Worm (Caenorhabditis elegans) whole organism, L4 larva: ENCODE measurements around the gene ell-1.
A peak's percentile ranks its signal among the peaks of the same experiment; 100 is the strongest.

Experiments used
- F10B5.3 ChIP-seq: sonication (generic microtip); optimal IDR thresholded peaks from 2 replicates; lab custom pipeline; 2016; ENCODE audit warnings: mild to moderate bottlenecking, missing genetic modification characterization, missing compliant biosample characterization
- F26F4.8 ChIP-seq: fragments of 200-800 bp; sonication (Bioruptor generic); conservative IDR thresholded peaks from 2 replicates; pipeline ENCODE4 v1.3.6; 2022; ENCODE audit warnings: missing genetic modification characterization, missing compliant biosample characterization
- T20F7.1 ChIP-seq: fragments of 200-800 bp; sonication (Bioruptor generic); optimal IDR thresholded peaks from 2 replicates; lab custom pipeline; 2018; ENCODE audit warnings: mild to moderate bottlenecking, missing genetic modification characterization, missing compliant biosample characterization
- Y48G9A.11 ChIP-seq: fragments of 200-800 bp; sonication (Bioruptor generic); IDR thresholded peaks from 2 replicates; pipeline ENCODE4 v1.3.6; 2022; ENCODE audit warnings: missing genetic modification reagents, missing genetic modification characterization, missing compliant biosample characterization
- Y5F2A.4 ChIP-seq: fragments of 200-800 bp; sonication (Bioruptor generic); optimal IDR thresholded peaks from 2 replicates; lab custom pipeline; 2018; ENCODE audit warnings: mild to moderate bottlenecking, missing genetic modification characterization, missing compliant biosample characterization
- ZK337.2 ChIP-seq: fragments of 200-800 bp; sonication (Bioruptor generic); IDR thresholded peaks from 2 replicates; pipeline ENCODE4 v1.3.6; 2022; ENCODE audit warnings: missing genetic modification reagents, missing genetic modification characterization, missing compliant biosample characterization
- aha-1 ChIP-seq: fragments of 150-350 bp; peaks from one replicate; lab custom pipeline; 2014; ENCODE audit warnings: missing biosample characterization, missing genetic modification characterization
- dmd-6 ChIP-seq: fragments of 200-800 bp; sonication (Bioruptor generic); IDR thresholded peaks from 2 replicates; pipeline ENCODE4 v1.3.6; 2022; ENCODE audit warnings: missing genetic modification reagents, missing genetic modification characterization, missing compliant biosample characterization
- dve-1 ChIP-seq: sonication (generic microtip); optimal IDR thresholded peaks from 2 replicates; lab custom pipeline; 2017; ENCODE audit warnings: antibody characterized with exemption, mild to moderate bottlenecking, missing genetic modification characterization, missing compliant biosample characterization; ENCODE audit not compliant: insufficient read depth
- fkh-10 ChIP-seq: fragments of 150-350 bp; optimal IDR thresholded peaks from 2 replicates; lab custom pipeline; 2014; ENCODE audit warnings: missing biosample characterization, missing genetic modification reagents, missing genetic modification characterization
- hlh-30 ChIP-seq: sonication (generic microtip); optimal IDR thresholded peaks from 2 replicates; lab custom pipeline; 2017; ENCODE audit warnings: antibody characterized with exemption, mild to moderate bottlenecking, missing genetic modification characterization, missing compliant biosample characterization; ENCODE audit not compliant: insufficient read depth
- lin-1 ChIP-seq: fragments of 200-800 bp; sonication (Bioruptor generic); IDR thresholded peaks from 2 replicates; pipeline ENCODE4 v1.3.6; 2022; ENCODE audit warnings: missing genetic modification reagents, missing genetic modification characterization, missing compliant biosample characterization
- mep-1 ChIP-seq: fragments of 150-350 bp; sonication (generic microtip); optimal IDR thresholded peaks from 3 replicates; lab custom pipeline; 2014; ENCODE audit warnings: missing biosample characterization, missing genetic modification characterization
- nhr-10 ChIP-seq: fragments of 150-350 bp; optimal IDR thresholded peaks from 2 replicates; lab custom pipeline; 2014; ENCODE audit warnings: missing biosample characterization, missing genetic modification characterization
- sdz-12 ChIP-seq: fragments of 200-800 bp; sonication (Bioruptor generic); optimal IDR thresholded peaks from 2 replicates; lab custom pipeline; 2018; ENCODE audit warnings: mild to moderate bottlenecking, missing genetic modification characterization, missing compliant biosample characterization
- spr-1 ChIP-seq: sonication (generic microtip); optimal IDR thresholded peaks from 2 replicates; lab custom pipeline; 2016; ENCODE audit warnings: mild to moderate bottlenecking, missing genetic modification characterization, missing compliant biosample characterization
- unc-39 ChIP-seq: sonication (generic microtip); optimal IDR thresholded peaks from 2 replicates; lab custom pipeline; 2017; ENCODE audit warnings: missing biosample characterization, missing genetic modification characterization
- unc-62 ChIP-seq, 3 experiments: fragments of 150-350 bp in 1 of 3; sonication (generic microtip); optimal IDR thresholded peaks in 2 of 3; peaks in 1 of 3; 1 replicate in 1 of 3; 2 replicates in 2 of 3; lab custom pipeline; 2014 to 2017; ENCODE audit warnings: missing biosample characterization in 3 of 3, missing genetic modification characterization in 3 of 3, missing genetic modification reagents in 3 of 3, missing genotype in 1 of 3
- ztf-7 ChIP-seq: fragments of 150-350 bp; optimal IDR thresholded peaks from 2 replicates; lab custom pipeline; 2014; ENCODE audit warnings: missing biosample characterization, missing genetic modification characterization

Gene ell-1

DNA sequence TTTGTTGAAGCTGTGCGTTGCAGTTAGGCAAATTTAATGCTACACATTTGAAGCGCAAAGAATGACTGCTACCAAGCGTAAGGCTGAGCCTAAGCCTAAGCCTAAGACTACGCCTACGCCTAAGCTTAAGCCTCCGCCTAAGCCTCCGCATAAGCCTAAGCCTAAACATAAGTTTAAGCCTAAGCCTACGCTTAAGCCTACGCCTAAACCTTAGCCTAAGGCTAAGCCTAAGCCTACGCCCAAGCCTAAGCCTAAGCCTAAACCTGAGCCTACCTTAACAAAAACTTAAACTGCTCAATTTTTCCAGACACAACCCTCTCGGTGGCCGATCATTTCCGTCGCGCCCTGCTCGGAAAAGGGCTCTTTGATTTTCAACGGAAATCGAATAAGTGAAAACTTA, 65.1 kb downstream of the ell-1 start:
- TF ChIP-seq Y5F2A.4 (no peak), unc-62 (GFP tag; optimal IDR thresholded peaks at IDR 0.05 in 1 of 2; lab: Kevin White, UChicago) (no peak), unc-62 (tag; optimal IDR thresholded peaks at IDR 0.05; lab: Kevin White, UChicago) (no peak), Y48G9A.11 (GFP tag; lab: Robert Waterston, UW) (0 out of 2 replicates have a peak, but pooled peaks have one; percentile 4)

DNA sequence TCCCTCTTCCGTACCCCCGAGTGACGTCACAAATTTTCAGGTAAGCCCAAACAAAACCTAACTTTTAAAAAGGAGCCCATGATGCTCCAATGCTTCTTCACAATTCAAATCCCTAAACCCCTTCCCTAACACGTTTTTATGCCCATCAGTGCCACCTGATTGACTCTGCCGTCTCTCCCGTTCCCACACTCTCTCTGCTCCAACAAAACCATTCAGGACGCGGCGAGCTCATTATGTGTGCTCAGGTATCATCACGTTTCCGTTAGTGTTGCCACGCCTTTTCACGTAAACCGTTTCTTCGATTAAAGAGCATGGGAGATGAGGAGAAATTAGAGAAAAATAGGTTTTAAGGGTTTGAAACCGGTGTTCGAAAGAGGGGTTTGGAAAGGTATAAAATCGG, 68.9 kb downstream of the ell-1 start, which contains the start of gene M01H9.2:
Gene M01H9.2, minus strand, starts transcription at position 101 of the 400 bp plus-strand sequence.
- TF ChIP-seq hlh-30 (peak; percentile 38), fkh-10 (no peak), T20F7.1 (no peak)

DNA sequence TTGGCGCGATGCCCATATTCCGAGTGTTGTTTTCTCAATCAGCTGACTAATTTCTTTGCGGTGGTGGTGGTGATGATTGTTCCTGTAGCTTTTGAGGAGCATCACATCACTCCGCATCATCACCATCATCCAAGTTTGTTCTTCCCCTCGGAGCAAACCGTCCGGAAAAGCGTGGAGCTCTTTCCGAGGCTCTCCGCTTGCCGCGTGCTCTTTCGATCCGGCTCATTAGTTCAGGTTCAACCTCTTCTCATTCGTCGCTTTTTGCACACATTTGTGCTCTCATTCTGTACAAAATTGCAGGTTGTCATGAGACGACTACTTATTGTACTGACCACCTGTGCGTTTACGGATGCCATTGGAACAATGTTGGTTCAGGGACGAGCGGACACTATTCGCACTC, 71.0 kb downstream of the ell-1 start, which contains the start of gene M01H9.5:
Gene M01H9.5, plus strand, starts transcription at position 301 of the 400 bp plus-strand sequence.
- no peak for TF ChIP-seq dve-1 (tag; lab: Kevin White, UChicago)
- no peak for TF ChIP-seq Y48G9A.11 (GFP tag; lab: Robert Waterston, UW)
- no peak for TF ChIP-seq dmd-6 (GFP tag; lab: Robert Waterston, UW)
- TF ChIP-seq ztf-7 (tag; lab: Kevin White, UChicago): no peak
- no peak for TF ChIP-seq unc-39 (tag; lab: Kevin White, UChicago)
- TF ChIP-seq lin-1: no peak
- no peak for TF ChIP-seq sdz-12 (GFP tag; lab: Kevin White, UChicago)
- TF ChIP-seq mep-1 (tag; lab: Kevin White, UChicago): no peak
- TF ChIP-seq F10B5.3 (tag; lab: Kevin White, UChicago): no peak
- no peak for TF ChIP-seq nhr-10 (tag; lab: Kevin White, UChicago)
- TF ChIP-seq F26F4.8 (GFP tag; lab: Robert Waterston, UW): no peak
- no peak for TF ChIP-seq aha-1 (tag; lab: Kevin White, UChicago)
- TF ChIP-seq ZK337.2 (GFP tag; lab: Robert Waterston, UW): no peak
- no peak for TF ChIP-seq spr-1
